Fruit fly (Drosophila melanogaster) whole organism, wandering third instar larva: ENCODE data around the gene GATAd.

ENCODE experiments used
- Abd-B ChIP-seq: fragments of >200 bp; optimal IDR thresholded peaks from 2 replicates; lab custom pipeline; 2017; ENCODE audit warnings: missing biosample characterization, missing genetic modification characterization
- CG9705 ChIP-seq: fragments of 200-800 bp; sonication (Bioruptor generic); optimal IDR thresholded peaks from 2 replicates; lab custom pipeline; 2018; ENCODE audit warnings: missing biosample characterization, mild to moderate bottlenecking, missing genetic modification characterization
- CrebA ChIP-seq: fragments of 200-800 bp; sonication (Bioruptor generic); optimal IDR thresholded peaks from 2 replicates; lab custom pipeline; 2016; ENCODE audit warnings: missing biosample characterization, mild to moderate bottlenecking, missing genetic modification characterization, borderline replicate concordance
- Dfd ChIP-seq: fragments of >200 bp; optimal IDR thresholded peaks from 2 replicates; lab custom pipeline; 2017; ENCODE audit warnings: missing biosample characterization, missing genetic modification characterization
- Dif ChIP-seq: fragments of 200-275, 200-300 bp; sonication (Bioruptor generic); optimal IDR thresholded peaks from 2 replicates; lab custom pipeline; 2018; ENCODE audit warnings: missing biosample characterization, missing genetic modification characterization; ENCODE audit not compliant: partially characterized antibody
- GATAd ChIP-seq: sonication (Bioruptor generic); optimal IDR thresholded peaks from 2 replicates; lab custom pipeline; 2016; ENCODE audit warnings: missing biosample characterization, missing genetic modification characterization
- HLH106 ChIP-seq: fragments of 200-800 bp; optimal IDR thresholded peaks from 3 replicates; lab custom pipeline; 2019; ENCODE audit warnings: missing biosample characterization, mild to moderate bottlenecking, missing genetic modification characterization, moderate library complexity
- Hnf4 ChIP-seq: fragments of 200-800 bp; sonication (Bioruptor generic); optimal IDR thresholded peaks from 2 replicates; lab custom pipeline; 2016; ENCODE audit warnings: missing biosample characterization, mild to moderate bottlenecking, missing genetic modification characterization
- Hr78 ChIP-seq: fragments of >200 bp; optimal IDR thresholded peaks from 2 replicates; lab custom pipeline; 2017; ENCODE audit warnings: missing biosample characterization, missing genetic modification characterization
- Hr83 ChIP-seq: fragments of 200-300 bp; sonication (Bioruptor generic); optimal IDR thresholded peaks from 2 replicates; lab custom pipeline; 2016; ENCODE audit warnings: missing biosample characterization, mild to moderate bottlenecking, missing genetic modification characterization, moderate library complexity; ENCODE audit not compliant: poor library complexity, severe bottlenecking
- Jra ChIP-seq: sonication (Bioruptor generic); optimal IDR thresholded peaks from 2 replicates; lab custom pipeline; 2016; ENCODE audit warnings: missing biosample characterization, missing genetic modification characterization
- Mio ChIP-seq: sonication (Bioruptor generic); optimal IDR thresholded peaks from 2 replicates; lab custom pipeline; 2016; ENCODE audit warnings: missing biosample characterization, missing genetic modification characterization
- Myc ChIP-seq: fragments of >200 bp; optimal IDR thresholded peaks from 2 replicates; lab custom pipeline; 2017
- N ChIP-seq: fragments of >200 bp; optimal IDR thresholded peaks from 2 replicates; lab custom pipeline; 2018; ENCODE audit warnings: missing biosample characterization, missing external identifiers, missing genetic modification characterization
- OdsH ChIP-seq: fragments of 200-800 bp; sonication (Bioruptor generic); optimal IDR thresholded peaks from 2 replicates; lab custom pipeline; 2016; ENCODE audit warnings: missing biosample characterization, mild to moderate bottlenecking, missing genetic modification characterization
- Rel ChIP-seq, 2 experiments: fragments of 200-800 bp; sonication (Bioruptor generic) in 1 of 2; optimal IDR thresholded peaks; 2 replicates in 1 of 2; 3 replicates in 1 of 2; lab custom pipeline; 2016 to 2019; ENCODE audit warnings: mild to moderate bottlenecking in 2 of 2, missing biosample characterization in 2 of 2, missing genetic modification characterization in 2 of 2, moderate library complexity in 1 of 2
- Sp1 ChIP-seq: fragments of 200-800 bp; sonication (Bioruptor generic); optimal IDR thresholded peaks from 3 replicates; lab custom pipeline; 2019; ENCODE audit warnings: missing biosample characterization, mild to moderate bottlenecking, missing genetic modification characterization, moderate library complexity
- Vsx2 ChIP-seq: fragments of 200-300, 225-300 bp; sonication (Bioruptor generic); optimal IDR thresholded peaks from 2 replicates; lab custom pipeline; 2018; ENCODE audit warnings: missing biosample characterization, missing genetic modification characterization; ENCODE audit not compliant: partially characterized antibody
- br ChIP-seq: fragments of 200-800 bp; sonication (Bioruptor generic); optimal IDR thresholded peaks from 2 replicates; lab custom pipeline; 2016; ENCODE audit warnings: missing biosample characterization, missing genetic modification characterization
- brk ChIP-seq: fragments of 200-800 bp; sonication (Bioruptor generic); optimal IDR thresholded peaks from 2 replicates; lab custom pipeline; 2016; ENCODE audit warnings: missing biosample characterization, mild to moderate bottlenecking, missing genetic modification characterization
- dl ChIP-seq, 2 experiments: fragments of 175-275, 200-275 bp in 1 of 2; fragments of 200-275 bp in 1 of 2; sonication (Bioruptor generic); optimal IDR thresholded peaks; lab custom pipeline; 2018; ENCODE audit warnings: mild to moderate bottlenecking in 2 of 2, missing biosample characterization in 2 of 2, missing genetic modification characterization in 2 of 2, moderate library complexity in 2 of 2; ENCODE audit not compliant: partially characterized antibody in 2 of 2, insufficient read depth in 1 of 2
- dmrt93B ChIP-seq: fragments of 200-800 bp; sonication (Bioruptor generic); optimal IDR thresholded peaks from 2 replicates; lab custom pipeline; 2018; ENCODE audit warnings: missing biosample characterization, mild to moderate bottlenecking, missing genetic modification characterization
- dsf ChIP-seq: sonication (Bioruptor generic); optimal IDR thresholded peaks from 2 replicates; lab custom pipeline; 2016; ENCODE audit warnings: missing biosample characterization, missing genetic modification characterization, borderline replicate concordance
- ey ChIP-seq: fragments of 200-800 bp; sonication (Bioruptor generic); optimal IDR thresholded peaks from 2 replicates; lab custom pipeline; 2016; ENCODE audit warnings: missing biosample characterization, missing genetic modification characterization
- foxo ChIP-seq, 2 experiments: fragments of 200-800 bp; sonication (Bioruptor generic); optimal IDR thresholded peaks; 2 replicates in 1 of 2; 3 replicates in 1 of 2; lab custom pipeline; 2016 to 2017; ENCODE audit warnings: missing biosample characterization in 2 of 2, missing genetic modification characterization in 2 of 2
- fru ChIP-seq: fragments of 200-800 bp; sonication (Bioruptor generic); optimal IDR thresholded peaks from 3 replicates; lab custom pipeline; 2016; ENCODE audit warnings: missing biosample characterization, mild to moderate bottlenecking, missing genetic modification characterization
- h ChIP-seq: fragments of 200-800 bp; sonication (Bioruptor generic); optimal IDR thresholded peaks from 3 replicates; lab custom pipeline; 2016; ENCODE audit warnings: missing biosample characterization, mild to moderate bottlenecking, missing genetic modification characterization
- lola ChIP-seq: fragments of >200 bp; optimal IDR thresholded peaks from 2 replicates; lab custom pipeline; 2017; ENCODE audit warnings: missing biosample characterization, missing genetic modification characterization
- psq ChIP-seq: fragments of 200-800 bp; sonication (Bioruptor generic); optimal IDR thresholded peaks from 3 replicates; lab custom pipeline; 2017; ENCODE audit warnings: missing biosample characterization, mild to moderate bottlenecking, missing genetic modification characterization, moderate library complexity
- rgr ChIP-seq: fragments of 200-800 bp; sonication (Bioruptor generic); optimal IDR thresholded peaks from 3 replicates; lab custom pipeline; 2016; ENCODE audit warnings: missing biosample characterization, mild to moderate bottlenecking, missing genetic modification characterization
- sage ChIP-seq: fragments of 200-800 bp; sonication (Bioruptor generic); optimal IDR thresholded peaks from 2 replicates; lab custom pipeline; 2016; ENCODE audit warnings: missing biosample characterization, mild to moderate bottlenecking, missing genetic modification characterization
- sv ChIP-seq: fragments of 200-800 bp; sonication (Bioruptor generic); optimal IDR thresholded peaks from 3 replicates; lab custom pipeline; 2016; ENCODE audit warnings: missing biosample characterization, missing genetic modification characterization
- tai ChIP-seq: sonication (Bioruptor generic); optimal IDR thresholded peaks from 2 replicates; lab custom pipeline; 2016; ENCODE audit warnings: missing biosample characterization, missing genetic modification characterization
- usp ChIP-seq: fragments of >200 bp; optimal IDR thresholded peaks from 2 replicates; lab custom pipeline; 2017; ENCODE audit warnings: missing biosample characterization, missing genetic modification characterization
- woc ChIP-seq: sonication (Bioruptor generic); optimal IDR thresholded peaks from 2 replicates; lab custom pipeline; 2016; ENCODE audit warnings: missing biosample characterization, mild to moderate bottlenecking, missing genetic modification characterization

GATAd gene

DNA sequence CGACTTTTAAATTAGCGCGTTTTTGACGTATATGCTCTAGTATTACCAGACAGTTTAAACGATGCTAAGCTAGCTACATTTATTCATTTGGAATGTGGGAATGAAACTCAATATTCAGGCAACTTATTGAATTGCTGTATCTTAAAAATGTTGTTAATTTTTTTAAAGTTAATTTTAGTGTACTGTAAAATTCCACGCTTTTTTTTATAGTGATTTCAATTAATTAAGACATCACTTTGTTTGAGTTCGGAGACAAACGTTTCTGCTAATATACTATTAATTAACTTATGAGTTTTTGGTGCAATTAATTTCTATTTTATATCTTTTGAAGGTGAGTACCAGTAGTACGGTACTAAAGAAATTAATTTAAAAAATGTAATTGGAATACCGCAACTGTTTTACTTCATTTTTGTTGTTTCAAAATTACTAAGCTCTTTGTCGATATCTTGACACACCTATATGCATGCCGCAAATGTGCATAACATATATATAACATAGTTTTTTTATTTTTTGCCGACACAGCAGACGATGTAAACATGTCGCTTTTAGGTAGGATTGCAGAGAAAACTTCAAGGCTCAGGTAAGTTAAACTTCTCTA is 52.8 kb downstream of the GATAd start, which contains the start of the genes Cdk1 and mRpS7:
Gene Cdk1, minus strand, starts transcription at position 55 of the 598 bp plus-strand sequence.
Gene mRpS7, plus strand, starts transcription at position 455 of the 598 bp plus-strand sequence.
- no peak for TF ChIP-seq dsf (GFP tag; lab: Kevin White, UChicago)
- TF ChIP-seq dmrt93B (GFP tag; lab: Kevin White, UChicago), result no peak
- peak; percentile 28 for TF ChIP-seq ey (GFP tag; lab: Kevin White, UChicago)
- peak in 1 of 2 experiments; percentile 61 for TF ChIP-seq foxo (GFP tag; optimal IDR thresholded peaks at IDR 0.05; lab: Kevin White, UChicago)
- peak; percentile 59 for TF ChIP-seq HLH106 (tag; lab: Kevin White, UChicago)
- peak; percentile 27 for TF ChIP-seq psq
- peak; percentile 55 for TF ChIP-seq Sp1 (GFP tag; lab: Kevin White, UChicago)
- peak; percentile 44 for TF ChIP-seq h
- TF ChIP-seq fru (GFP tag; lab: Kevin White, UChicago), result peak; percentile 49
- peak; percentile 43 for TF ChIP-seq sv (GFP tag; lab: Kevin White, UChicago)
- TF ChIP-seq Jra (GFP tag; lab: Kevin White, UChicago), result peak; percentile 43
- TF ChIP-seq woc, result peak; percentile 76
- TF ChIP-seq GATAd, result no peak
- TF ChIP-seq brk, result peak; percentile 30
- peak; percentile 3 for TF ChIP-seq sage
- peak; percentile 2 for TF ChIP-seq rgr (GFP tag; lab: Kevin White, UChicago)
- TF ChIP-seq Myc, result peak; percentile 9
- peak; percentile 4 for TF ChIP-seq OdsH (GFP tag; lab: Kevin White, UChicago)
- TF ChIP-seq Hnf4 (GFP tag; lab: Kevin White, UChicago), result peak; percentile 49
- TF ChIP-seq Rel (GFP tag; optimal IDR thresholded peaks at IDR 0.05; lab: Kevin White, UChicago), result no peak
- no peak for TF ChIP-seq Rel (tag; optimal IDR thresholded peaks at IDR 0.05; lab: Kevin White, UChicago)
- peak; percentile 47 for TF ChIP-seq tai (GFP tag; lab: Kevin White, UChicago)
- TF ChIP-seq usp (GFP tag; lab: Kevin White, UChicago), result no peak

DNA sequence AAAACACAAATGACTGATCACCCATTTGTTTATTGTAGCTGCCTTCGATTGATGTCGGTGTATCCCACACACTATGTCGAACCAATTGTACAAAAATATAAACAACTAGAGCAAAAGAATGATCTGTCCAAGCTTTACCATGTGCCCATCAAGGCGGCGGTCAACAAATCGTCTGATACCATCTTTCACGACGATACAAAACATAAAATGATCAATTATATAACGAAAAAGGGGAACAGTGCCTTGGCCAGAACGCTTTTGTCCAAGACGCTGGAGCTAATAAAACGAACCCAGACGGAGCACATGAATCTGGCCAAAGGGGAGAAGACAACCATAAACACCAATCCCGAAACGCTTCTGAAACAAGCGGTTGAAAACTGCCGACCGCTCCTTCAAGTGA is 53.3 kb downstream of the GATAd start:
- TF ChIP-seq woc (no peak), Mio (GFP tag; lab: Kevin White, UChicago) (no peak), br (GFP tag; lab: Kevin White, UChicago) (no peak), GATAd (no peak), dsf (GFP tag; lab: Kevin White, UChicago) (no peak), Myc (no peak), Vsx2 (no peak), Hnf4 (GFP tag; lab: Kevin White, UChicago) (no peak), brk (no peak), foxo (GFP tag; optimal IDR thresholded peaks at IDR 0.05; lab: Kevin White, UChicago) (no peak), usp (GFP tag; lab: Kevin White, UChicago) (no peak), CrebA (no peak), dl (GFP tag; optimal IDR thresholded peaks at IDR 0.05; lab: Kevin White, UChicago; ENCODE audit: insufficient read depth in 1 of 2, partially characterized antibody in 2 of 2) (no peak), Hr78 (no peak), Abd-B (no peak), CG9705 (GFP tag; lab: Kevin White, UChicago) (no peak)

DNA sequence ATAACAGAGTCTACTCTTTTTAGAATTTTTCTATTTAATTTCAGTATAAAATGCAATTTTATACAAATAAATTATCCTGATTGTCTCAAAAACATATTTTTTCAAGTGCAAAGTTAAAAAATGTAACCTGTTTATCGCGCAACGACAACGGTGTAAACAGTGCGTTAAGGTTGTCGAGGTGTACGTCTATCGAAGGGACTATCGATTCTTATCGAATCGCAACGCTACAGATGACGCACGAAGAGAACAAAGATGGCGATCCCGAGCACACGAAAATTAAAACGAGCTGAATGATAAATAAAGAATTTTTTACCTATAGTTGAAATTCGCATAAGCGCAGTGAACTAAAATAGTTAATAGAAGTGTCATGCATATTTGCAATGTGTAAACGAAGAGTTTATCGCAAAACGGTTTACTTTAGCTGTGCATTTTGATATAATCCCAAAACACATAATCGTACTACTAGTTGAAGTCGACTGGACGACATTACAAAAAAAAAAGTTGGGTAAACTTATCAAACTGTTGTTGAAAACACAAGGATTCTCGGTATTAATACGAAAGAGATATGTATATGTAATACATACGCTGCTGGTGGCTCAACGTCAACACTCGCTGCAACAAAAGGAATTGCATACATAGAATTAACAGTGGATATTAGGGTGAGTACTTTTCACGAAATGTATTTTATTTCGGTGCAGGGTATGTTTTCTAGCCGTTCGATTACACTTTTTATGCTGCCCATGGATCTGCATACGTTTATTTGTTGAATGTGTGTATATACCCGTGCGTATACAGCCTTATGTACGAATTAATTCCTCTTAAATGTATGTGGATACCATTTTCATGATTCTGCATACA is 54.6 kb downstream of the GATAd start, which contains the start of gene da:
Gene da, plus strand, starts transcription at position 237 of the 858 bp plus-strand sequence.
- no peak for TF ChIP-seq GATAd
- no peak for TF ChIP-seq tai (GFP tag; lab: Kevin White, UChicago)
- TF ChIP-seq Abd-B, result no peak
- peak; percentile 15 for TF ChIP-seq sv (GFP tag; lab: Kevin White, UChicago)
- TF ChIP-seq Hr78, result no peak
- TF ChIP-seq CG9705 (GFP tag; lab: Kevin White, UChicago), result peak; percentile 12
- TF ChIP-seq Dif (GFP tag; lab: Kevin White, UChicago), result no peak
- peak; percentile 94 for TF ChIP-seq N (GFP tag; lab: Kevin White, UChicago)
- TF ChIP-seq rgr (GFP tag; lab: Kevin White, UChicago), result peak; percentile 55
- peak; percentile 69 for TF ChIP-seq lola
- peak in 1 of 2 experiments; percentile 24 for TF ChIP-seq foxo (GFP tag; optimal IDR thresholded peaks at IDR 0.05; lab: Kevin White, UChicago)
- peak; percentile 61 for TF ChIP-seq HLH106 (tag; lab: Kevin White, UChicago)
- no peak for TF ChIP-seq Hr83 (GFP tag; lab: Kevin White, UChicago)
- peak; percentile 8 for TF ChIP-seq psq
- TF ChIP-seq dl (GFP tag; optimal IDR thresholded peaks at IDR 0.05; lab: Kevin White, UChicago; ENCODE audit: insufficient read depth in 1 of 2, partially characterized antibody in 2 of 2), result no peak
- TF ChIP-seq Dfd (GFP tag; lab: Kevin White, UChicago), result no peak
- TF ChIP-seq sage, result peak; percentile 31
- TF ChIP-seq Mio (GFP tag; lab: Kevin White, UChicago), result no peak
- peak; percentile 56 for TF ChIP-seq Jra (GFP tag; lab: Kevin White, UChicago)
- TF ChIP-seq Rel (GFP tag; optimal IDR thresholded peaks at IDR 0.05; lab: Kevin White, UChicago), result no peak
- peak; percentile 39 for TF ChIP-seq Rel (tag; optimal IDR thresholded peaks at IDR 0.05; lab: Kevin White, UChicago)
- TF ChIP-seq h, result peak; percentile 56
- peak; percentile 33 for TF ChIP-seq ey (GFP tag; lab: Kevin White, UChicago)
- peak; percentile 47 for TF ChIP-seq Sp1 (GFP tag; lab: Kevin White, UChicago)
- TF ChIP-seq woc, result peak; percentile 64
- peak; percentile 52 for TF ChIP-seq Hnf4 (GFP tag; lab: Kevin White, UChicago)
- TF ChIP-seq fru (GFP tag; lab: Kevin White, UChicago), result peak; percentile 39
